Fruit fly (Drosophila melanogaster): Measurements from ENCODE around the gene CG13690.

Gene CG13690

DNA sequence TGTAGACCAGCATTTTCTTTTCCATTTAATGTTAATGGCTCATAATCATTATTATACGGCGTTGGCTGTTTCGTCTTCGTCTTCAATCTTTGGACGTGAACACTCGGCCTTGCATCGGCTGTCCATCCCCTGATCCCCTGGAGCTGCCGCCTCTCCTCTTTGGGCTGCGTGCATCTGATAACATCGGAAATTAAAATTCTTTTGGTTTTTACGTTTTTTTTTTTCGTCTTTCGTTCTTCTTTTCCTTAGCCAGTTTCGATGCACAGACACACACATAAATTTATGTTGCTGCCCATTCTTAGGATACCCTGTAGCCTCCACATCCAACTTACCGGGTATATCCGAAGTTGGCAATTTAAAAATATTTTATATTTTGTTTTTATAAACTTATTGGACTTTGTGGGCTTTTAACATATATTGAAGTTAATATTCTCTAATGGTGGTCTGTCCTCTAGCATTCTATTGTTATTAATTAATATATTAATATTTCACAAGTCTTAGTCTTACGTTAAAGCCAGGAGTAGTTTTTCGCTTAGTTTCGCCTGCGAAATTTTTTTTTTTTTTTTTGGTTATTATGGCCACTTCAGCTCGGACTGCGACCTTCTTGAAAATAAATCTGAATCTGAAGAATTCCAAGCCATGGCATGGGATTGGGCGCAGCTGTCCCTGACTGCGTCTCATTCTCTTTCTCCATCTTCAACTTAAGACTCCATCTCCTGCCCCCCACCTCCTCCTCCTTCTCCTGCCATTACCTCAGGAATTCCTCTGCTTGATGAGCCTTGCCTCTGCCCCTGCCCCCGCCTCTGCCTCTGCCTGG lies 21.4 kb upstream of the CG13690 start (continued):
- TF ChIP-seq Smox (GFP tag; optimal IDR thresholded peaks at IDR 0.05) (peak; percentile 86), fd59A (GFP tag; optimal IDR thresholded peaks at IDR 0.05) (peak; percentile 88), CG7368 (GFP tag; optimal IDR thresholded peaks at IDR 0.05) (peak; percentile 65), CG6163 (GFP tag; IDR thresholded peaks at IDR 0.05) (peak; percentile 81), CG3919 (GFP tag; optimal IDR thresholded peaks at IDR 0.05) (peak; percentile 85), topi (GFP tag; optimal IDR thresholded peaks at IDR 0.05) (peak; percentile 89), Sox14 (GFP tag; optimal IDR thresholded peaks at IDR 0.05) (peak; percentile 86), CG8119 (GFP tag; IDR thresholded peaks at IDR 0.05) (peak; percentile 73), pdm3 (GFP tag; optimal IDR thresholded peaks at IDR 0.05) (peak; percentile 71), CG8632 (GFP tag; optimal IDR thresholded peaks at IDR 0.05) (peak; percentile 89), OdsH (GFP tag; optimal IDR thresholded peaks at IDR 0.05) (peak; percentile 87), CG4318 (GFP tag; optimal IDR thresholded peaks at IDR 0.05) (peak; percentile 69), CG1621 (tag; optimal IDR thresholded peaks at IDR 0.05) (peak; percentile 62), esn (GFP tag; optimal IDR thresholded peaks at IDR 0.05) (peak; percentile 95), lz (GFP tag; optimal IDR thresholded peaks at IDR 0.05) (peak; percentile 82), CG8319 (GFP tag; optimal IDR thresholded peaks at IDR 0.05) (peak; percentile 62), CG32006 (GFP tag; optimal IDR thresholded peaks at IDR 0.05) (peak; percentile 81), dsx (GFP tag; optimal IDR thresholded peaks at IDR 0.05; ENCODE audit: poor library complexity, severe bottlenecking) (peak; percentile 89), spab (GFP tag; optimal IDR thresholded peaks at IDR 0.05) (peak; percentile 90), acj6 (GFP tag; optimal IDR thresholded peaks at IDR 0.05) (peak; percentile 90), ss (GFP tag; optimal IDR thresholded peaks at IDR 0.05) (peak; percentile 69 to 93), CG10669 (GFP tag; optimal IDR thresholded peaks at IDR 0.05) (peak; percentile 89), svp (GFP tag) (peak; percentile 94), Ets96B (tag; optimal IDR thresholded peaks at IDR 0.05) (peak; percentile 93), Eip93F (GFP tag; optimal IDR thresholded peaks at IDR 0.05) (peak; percentile 74), Ets21C (GFP tag; optimal IDR thresholded peaks at IDR 0.05) (peak; percentile 71), Sox15 (GFP tag; optimal IDR thresholded peaks at IDR 0.05) (peak; percentile 77), net (GFP tag; optimal IDR thresholded peaks at IDR 0.05) (peak; percentile 80)

dm6 chr2L:439339-439738 lies 19.9 kb upstream of the CG13690 start:
- peak; percentile 80 for TF ChIP-seq fd59A (GFP tag; optimal IDR thresholded peaks at IDR 0.05)
- peak; percentile 91 for TF ChIP-seq vri (GFP tag; optimal IDR thresholded peaks at IDR 0.05)
- peak; percentile 90 for TF ChIP-seq Sox14 (GFP tag; optimal IDR thresholded peaks at IDR 0.05)
- TF ChIP-seq CG11762 (GFP tag; optimal IDR thresholded peaks at IDR 0.05; ENCODE audit: insufficient read depth), result peak; percentile 83
- peak; percentile 84 for TF ChIP-seq CG6792 (GFP tag; optimal IDR thresholded peaks at IDR 0.05)
- TF ChIP-seq fd85E (GFP tag; optimal IDR thresholded peaks at IDR 0.05), result peak; percentile 20
- peak; percentile 78 for TF ChIP-seq CG34406 (GFP tag; optimal IDR thresholded peaks at IDR 0.05)
- peak; percentile 91 for TF ChIP-seq lz (GFP tag; optimal IDR thresholded peaks at IDR 0.05)
- peak; percentile 95 for TF ChIP-seq esn (GFP tag; optimal IDR thresholded peaks at IDR 0.05)
- no peak for TF ChIP-seq Hr38 (GFP tag; optimal IDR thresholded peaks at IDR 0.05)
- peak; percentile 73 for TF ChIP-seq eg (GFP tag; IDR thresholded peaks at IDR 0.05)
- peak; percentile 94 for TF ChIP-seq Hr39 (GFP tag; optimal IDR thresholded peaks at IDR 0.05)
- peak; percentile 93 for TF ChIP-seq topi (GFP tag; optimal IDR thresholded peaks at IDR 0.05)
- peak; percentile 87 for TF ChIP-seq Eip75B (GFP tag; optimal IDR thresholded peaks at IDR 0.05)
- TF ChIP-seq CG9139 (GFP tag; optimal IDR thresholded peaks at IDR 0.05), result peak; percentile 50
- TF ChIP-seq CG4318 (GFP tag; optimal IDR thresholded peaks at IDR 0.05), result peak; percentile 34
- peak; percentile 72 for TF ChIP-seq CG6854 (GFP tag; optimal IDR thresholded peaks at IDR 0.05)
- peak; percentile 35 for TF ChIP-seq Gug (GFP tag; IDR thresholded peaks at IDR 0.05)
- TF ChIP-seq dac (GFP tag; optimal IDR thresholded peaks at IDR 0.05), result peak; percentile 17
- peak; percentile 68 for TF ChIP-seq CG8632 (GFP tag; optimal IDR thresholded peaks at IDR 0.05)
- peak; percentile 62 for TF ChIP-seq Hr4 (GFP tag; optimal IDR thresholded peaks at IDR 0.05)
- peak; percentile 94 for TF ChIP-seq Met (GFP tag; optimal IDR thresholded peaks at IDR 0.05)
- peak; percentile 60 for TF ChIP-seq CG1621 (tag; optimal IDR thresholded peaks at IDR 0.05)
- peak; percentile 93 for TF ChIP-seq CG31627 (GFP tag; optimal IDR thresholded peaks at IDR 0.05)
- peak; percentile 88 for TF ChIP-seq CG6808 (GFP tag; optimal IDR thresholded peaks at IDR 0.05)
- peak; percentile 88 for TF ChIP-seq CG3919 (GFP tag; optimal IDR thresholded peaks at IDR 0.05)
- TF ChIP-seq CG32006 (GFP tag; optimal IDR thresholded peaks at IDR 0.05), result peak; percentile 79
- TF ChIP-seq CG10631 (GFP tag; optimal IDR thresholded peaks at IDR 0.05), result peak; percentile 90
- peak; percentile 71 to 78 for TF ChIP-seq ss (GFP tag; optimal IDR thresholded peaks at IDR 0.05)
- peak; percentile 78 for TF ChIP-seq CG15336 (GFP tag; IDR thresholded peaks at IDR 0.05)
- TF ChIP-seq OdsH (GFP tag; optimal IDR thresholded peaks at IDR 0.05), result peak; percentile 79
- peak; percentile 67 for TF ChIP-seq Sox15 (GFP tag; optimal IDR thresholded peaks at IDR 0.05)
